Worm (Caenorhabditis elegans): ENCODE data around the gene thn-2.

The thn-2 gene

ce11 chrIV:12432340-12432739, 49.4 kb downstream of the thn-2 start, which contains the start of gene clec-184:
Gene clec-184 (plus strand): TSS chrIV:12432640.
- TF ChIP-seq ceh-27 (GFP tag; optimal IDR thresholded peaks at IDR 0.05), result no peak
- TF ChIP-seq nfya-2 (GFP tag; IDR thresholded peaks at IDR 0.05), result no peak
- TF ChIP-seq ceh-91 (GFP tag; IDR thresholded peaks at IDR 0.05), result no peak
- no peak for TF ChIP-seq tbx-9 (tag; optimal IDR thresholded peaks at IDR 0.05; ENCODE audit: borderline replicate concordance)
- no peak for TF ChIP-seq snpc-1.3 (tag; optimal IDR thresholded peaks at IDR 0.05; ENCODE audit: insufficient read depth)
- no peak for TF ChIP-seq lsy-27 (tag; optimal IDR thresholded peaks at IDR 0.05; ENCODE audit: borderline replicate concordance, insufficient read depth)
- no peak for TF ChIP-seq rec-8 (tag; optimal IDR thresholded peaks at IDR 0.05)
- TF ChIP-seq rpc-1 (optimal IDR thresholded peaks at IDR 0.05), result no peak
- TF ChIP-seq rpc-1 (tag; optimal IDR thresholded peaks at IDR 0.05), result no peak
- no peak for TF ChIP-seq hrde-1 (tag; optimal IDR thresholded peaks at IDR 0.05; ENCODE audit: borderline replicate concordance)
- no peak for TF ChIP-seq lir-1 (GFP tag; conservative IDR thresholded peaks at IDR 0.05)
- TF ChIP-seq Y56A3A.18 (GFP tag; IDR thresholded peaks at IDR 0.05), result no peak
- no peak for TF ChIP-seq cebp-2 (GFP tag; IDR thresholded peaks at IDR 0.05)
- no peak for TF ChIP-seq F52B5.7 (tag; optimal IDR thresholded peaks at IDR 0.05)
- TF ChIP-seq lsl-1 (GFP tag; optimal IDR thresholded peaks at IDR 0.05), result no peak
- no peak for TF ChIP-seq chd-7 (tag; optimal IDR thresholded peaks at IDR 0.05)
- TF ChIP-seq T07F8.4 (tag; optimal IDR thresholded peaks at IDR 0.05), result no peak
- TF ChIP-seq die-1 (tag; optimal IDR thresholded peaks at IDR 0.05), result no peak
- TF ChIP-seq hmg-1.2 (GFP tag; IDR thresholded peaks at IDR 0.05), result no peak
- TF ChIP-seq attf-3 (GFP tag; conservative IDR thresholded peaks at IDR 0.05), result no peak
- TF ChIP-seq F57A8.1 (GFP tag; optimal IDR thresholded peaks at IDR 0.05), result no peak
